Worm (Caenorhabditis elegans) whole organism, late embryonic: ENCODE measurements around the gene K08D8.12.

Source experiments
- C08G9.2 ChIP-seq: sonication (generic microtip); optimal IDR thresholded peaks from 2 replicates; lab custom pipeline; 2016; ENCODE audit warnings: mild to moderate bottlenecking, missing genetic modification characterization, moderate library complexity, missing compliant biosample characterization
- C38D4.7 ChIP-seq: fragments of 200-800 bp; sonication (Bioruptor generic); optimal IDR thresholded peaks from 2 replicates; lab custom pipeline; 2018; ENCODE audit warnings: mild to moderate bottlenecking, missing genetic modification characterization, moderate library complexity, missing compliant biosample characterization
- F13H6.1 ChIP-seq: sonication (generic microtip); optimal IDR thresholded peaks from 2 replicates; lab custom pipeline; 2016; ENCODE audit warnings: missing genetic modification characterization, missing compliant biosample characterization
- K02D7.2 ChIP-seq: sonication (generic microtip); optimal IDR thresholded peaks from 2 replicates; lab custom pipeline; 2017; ENCODE audit warnings: mild to moderate bottlenecking, missing genetic modification characterization, missing compliant biosample characterization
- K09A11.1 ChIP-seq: sonication (generic microtip); optimal IDR thresholded peaks from 2 replicates; lab custom pipeline; 2017; ENCODE audit warnings: antibody characterized with exemption, mild to moderate bottlenecking, missing genetic modification characterization, missing compliant biosample characterization; ENCODE audit not compliant: insufficient read depth
- ahr-1 ChIP-seq: sonication (generic microtip); optimal IDR thresholded peaks from 2 replicates; lab custom pipeline; 2016; ENCODE audit warnings: missing genetic modification characterization, missing compliant biosample characterization
- ama-1 ChIP-seq: fragments of 150-350 bp; optimal IDR thresholded peaks from 2 replicates; lab custom pipeline; 2014
- ceh-18 ChIP-seq: sonication (generic microtip); optimal IDR thresholded peaks from 2 replicates; lab custom pipeline; 2016; ENCODE audit warnings: missing genetic modification characterization, missing compliant biosample characterization
- ceh-22 ChIP-seq: sonication (generic microtip); optimal IDR thresholded peaks from 2 replicates; lab custom pipeline; 2017; ENCODE audit warnings: missing biosample characterization, missing genetic modification characterization
- ceh-31 ChIP-seq: sonication (generic microtip); optimal IDR thresholded peaks from 2 replicates; lab custom pipeline; 2016; ENCODE audit warnings: missing genetic modification characterization, missing compliant biosample characterization
- ceh-34 ChIP-seq: sonication (generic microtip); optimal IDR thresholded peaks from 2 replicates; lab custom pipeline; 2016; ENCODE audit warnings: mild to moderate bottlenecking, missing genetic modification characterization, missing compliant biosample characterization
- ceh-48 ChIP-seq: sonication (generic microtip); optimal IDR thresholded peaks from 2 replicates; lab custom pipeline; 2016; ENCODE audit warnings: missing genetic modification characterization, inconsistent platforms, missing compliant biosample characterization
- ceh-6 ChIP-seq: fragments of 200-800 bp; sonication (Bioruptor generic); optimal IDR thresholded peaks from 2 replicates; lab custom pipeline; 2018; ENCODE audit warnings: mild to moderate bottlenecking, missing genetic modification characterization, missing compliant biosample characterization
- ceh-9 ChIP-seq: sonication (generic microtip); optimal IDR thresholded peaks from 2 replicates; lab custom pipeline; 2016; ENCODE audit warnings: mild to moderate bottlenecking, missing genetic modification characterization, inconsistent platforms, missing compliant biosample characterization
- che-1 ChIP-seq: sonication (generic microtip); optimal IDR thresholded peaks from 2 replicates; lab custom pipeline; 2016; ENCODE audit warnings: mild to moderate bottlenecking, missing genetic modification characterization, missing compliant biosample characterization
- eyg-1 ChIP-seq: sonication (generic microtip); optimal IDR thresholded peaks from 2 replicates; lab custom pipeline; 2016; ENCODE audit warnings: missing genotype, missing genetic modification characterization, missing compliant biosample characterization
- fax-1 ChIP-seq: sonication (generic microtip); optimal IDR thresholded peaks from 2 replicates; lab custom pipeline; 2016; ENCODE audit warnings: missing genotype, missing genetic modification characterization, missing compliant biosample characterization
- gmeb-2 ChIP-seq: sonication (generic microtip); optimal IDR thresholded peaks from 2 replicates; lab custom pipeline; 2016; ENCODE audit warnings: missing genetic modification characterization, inconsistent platforms, missing compliant biosample characterization
- hlh-30 ChIP-seq: sonication (generic microtip); optimal IDR thresholded peaks from 2 replicates; lab custom pipeline; 2017; ENCODE audit warnings: antibody characterized with exemption, missing genetic modification characterization, missing compliant biosample characterization; ENCODE audit not compliant: insufficient read depth
- hlh-6 ChIP-seq: sonication (generic microtip); optimal IDR thresholded peaks from 2 replicates; lab custom pipeline; 2016; ENCODE audit warnings: missing genotype, missing genetic modification characterization, missing compliant biosample characterization
- lim-6 ChIP-seq: sonication (generic microtip); optimal IDR thresholded peaks from 2 replicates; lab custom pipeline; 2016; ENCODE audit warnings: missing genetic modification characterization, missing compliant biosample characterization
- madf-2 ChIP-seq: sonication (generic microtip); optimal IDR thresholded peaks from 2 replicates; lab custom pipeline; 2017; ENCODE audit warnings: missing genetic modification characterization, missing compliant biosample characterization
- nfya-1 ChIP-seq: sonication (generic microtip); optimal IDR thresholded peaks from 2 replicates; lab custom pipeline; 2017; ENCODE audit warnings: missing genetic modification characterization, mild to moderate bottlenecking, missing compliant biosample characterization, antibody characterized with exemption, moderate library complexity
- nhr-11 ChIP-seq: fragments of 150-350 bp; optimal IDR thresholded peaks from 2 replicates; lab custom pipeline; 2014; ENCODE audit warnings: missing biosample characterization, missing genetic modification characterization
- nhr-232 ChIP-seq: sonication (generic microtip); optimal IDR thresholded peaks from 2 replicates; lab custom pipeline; 2016; ENCODE audit warnings: missing genetic modification characterization, missing compliant biosample characterization
- npax-4 ChIP-seq: sonication (generic microtip); optimal IDR thresholded peaks from 2 replicates; lab custom pipeline; 2016; ENCODE audit warnings: missing genetic modification characterization, missing compliant biosample characterization
- pag-3 ChIP-seq: sonication (generic microtip); optimal IDR thresholded peaks from 2 replicates; lab custom pipeline; 2016; ENCODE audit warnings: missing compliant biosample characterization, missing genetic modification characterization, borderline replicate concordance
- pat-9 ChIP-seq: fragments of 200-800 bp; sonication (Bioruptor generic); optimal IDR thresholded peaks from 2 replicates; lab custom pipeline; 2018; ENCODE audit warnings: mild to moderate bottlenecking, missing genetic modification characterization, moderate library complexity, missing compliant biosample characterization
- pax-1 ChIP-seq: fragments of 150-350 bp; optimal IDR thresholded peaks from 2 replicates; lab custom pipeline; 2014; ENCODE audit warnings: missing biosample characterization, missing genetic modification characterization
- pha-2 ChIP-seq: sonication (generic microtip); optimal IDR thresholded peaks from 2 replicates; lab custom pipeline; 2017; ENCODE audit warnings: mild to moderate bottlenecking, missing genetic modification characterization, missing compliant biosample characterization
- pha-4 ChIP-seq: fragments of 150-350 bp; optimal IDR thresholded peaks from 2 replicates; lab custom pipeline; 2018; ENCODE audit warnings: missing biosample characterization, missing genetic modification reagents, missing genetic modification characterization
- pqm-1 ChIP-seq: sonication (generic microtip); optimal IDR thresholded peaks from 2 replicates; lab custom pipeline; 2016; ENCODE audit warnings: missing genetic modification characterization, missing compliant biosample characterization
- pros-1 ChIP-seq: fragments of 150-350 bp; optimal IDR thresholded peaks from 2 replicates; lab custom pipeline; 2014; ENCODE audit warnings: missing biosample characterization, missing genetic modification reagents, missing genetic modification characterization
- sox-2 ChIP-seq: fragments of 200-800 bp; sonication (Bioruptor generic); IDR thresholded peaks from 2 replicates; pipeline ENCODE4 v1.3.6; 2022; ENCODE audit warnings: missing genetic modification reagents, missing genetic modification characterization, missing compliant biosample characterization
- tbx-2 ChIP-seq: sonication (generic microtip); optimal IDR thresholded peaks from 2 replicates; lab custom pipeline; 2016; ENCODE audit warnings: missing genetic modification characterization, missing compliant biosample characterization
- ttx-3 ChIP-seq: sonication (generic microtip); optimal IDR thresholded peaks from 2 replicates; lab custom pipeline; 2016; ENCODE audit warnings: missing genetic modification reagents, missing genetic modification characterization, missing compliant biosample characterization
- unc-3 ChIP-seq, 2 experiments: fragments of 200-800 bp in 1 of 2; sonication (Bioruptor generic) in 1 of 2; sonication (generic microtip) in 1 of 2; conservative IDR thresholded peaks in 1 of 2; optimal IDR thresholded peaks in 1 of 2; 2 replicates each; pipeline versions ENCODE4 v1.3.6 to Lab custom; 2016 to 2022; ENCODE audit warnings: missing compliant biosample characterization in 2 of 2, missing genetic modification characterization in 2 of 2, missing genetic modification reagents in 1 of 2
- unc-42 ChIP-seq: sonication (generic microtip); optimal IDR thresholded peaks from 2 replicates; lab custom pipeline; 2016; ENCODE audit warnings: missing genotype, missing genetic modification characterization, missing compliant biosample characterization
- ztf-16 ChIP-seq: sonication (generic microtip); optimal IDR thresholded peaks from 2 replicates; lab custom pipeline; 2017; ENCODE audit warnings: missing genetic modification characterization, missing compliant biosample characterization

K08D8.12 gene

ce11 chrIV:12894996-12895395, 1.7 kb downstream of the K08D8.12 start, which contains the start of gene K08D8.11:
Gene K08D8.11 (plus strand): TSS chrIV:12895296.
- no peak for TF ChIP-seq ztf-16 (tag; lab: Kevin White, UChicago)
- TF ChIP-seq ceh-34 (tag; lab: Kevin White, UChicago): no peak
- TF ChIP-seq gmeb-2 (tag; lab: Kevin White, UChicago): no peak
- no peak for TF ChIP-seq pat-9 (tag; lab: Kevin White, UChicago)
- no peak for TF ChIP-seq npax-4
- no peak for TF ChIP-seq ahr-1
- TF ChIP-seq C08G9.2 (tag; lab: Kevin White, UChicago): no peak
- no peak for TF ChIP-seq ceh-18 (tag; lab: Kevin White, UChicago)
- TF ChIP-seq nfya-1: no peak
- TF ChIP-seq pax-1: no peak
- TF ChIP-seq pha-4 (tag; lab: Kevin White, UChicago): no peak
- TF ChIP-seq ttx-3 (tag; lab: Kevin White, UChicago): no peak
- no peak for TF ChIP-seq ceh-9 (tag; lab: Kevin White, UChicago)
- TF ChIP-seq ceh-6: no peak
- TF ChIP-seq pros-1 (tag; lab: Kevin White, UChicago): no peak
- no peak for TF ChIP-seq lim-6 (tag; lab: Kevin White, UChicago)

- TF ChIP-seq hlh-6 (tag; lab: Kevin White, UChicago) (no peak), eyg-1 (tag; lab: Kevin White, UChicago) (no peak), che-1 (tag; lab: Kevin White, UChicago) (no peak), madf-2 (no peak), pha-2 (tag; lab: Kevin White, UChicago) (no peak), C38D4.7 (GFP tag; lab: Kevin White, UChicago) (no peak), sox-2 (GFP tag; lab: Robert Waterston, UW) (no peak), K09A11.1 (tag; lab: Kevin White, UChicago) (no peak), ceh-31 (no peak), F13H6.1 (tag; lab: Kevin White, UChicago) (no peak), pag-3 (tag; lab: Kevin White, UChicago) (no peak), fax-1 (tag; lab: Kevin White, UChicago) (no peak), tbx-2 (tag; lab: Kevin White, UChicago) (no peak), nhr-11 (tag; lab: Kevin White, UChicago) (no peak), pha-4 (tag; lab: Kevin White, UChicago) (no peak), ama-1 (lab: Kevin White, UChicago) (no peak)
These were observed 3.2 kb downstream of the K08D8.12 start, which contains the start of gene K08D8.7 for ce11 chrIV:12896371-12896882. Gene K08D8.7 (plus strand): TSS chrIV:12896832.

ce11 chrIV:12897146-12897545, 3.9 kb downstream of the K08D8.12 start:
- TF ChIP-seq hlh-30 (tag; lab: Kevin White, UChicago): no peak
- TF ChIP-seq pqm-1 (tag; lab: Kevin White, UChicago): no peak
- no peak for TF ChIP-seq pag-3 (tag; lab: Kevin White, UChicago)
- no peak for TF ChIP-seq sox-2 (GFP tag; lab: Robert Waterston, UW)
- no peak for TF ChIP-seq nhr-232 (tag; lab: Kevin White, UChicago)
- no peak for TF ChIP-seq unc-3 (GFP tag; conservative IDR thresholded peaks at IDR 0.05; lab: Robert Waterston, UW)
- TF ChIP-seq unc-3 (tag; optimal IDR thresholded peaks at IDR 0.05; lab: Kevin White, UChicago): no peak
- TF ChIP-seq K02D7.2: no peak
- TF ChIP-seq unc-42 (tag; lab: Kevin White, UChicago): no peak
- TF ChIP-seq K09A11.1 (tag; lab: Kevin White, UChicago): no peak
- no peak for TF ChIP-seq ceh-6
- no peak for TF ChIP-seq ceh-22 (tag; lab: Kevin White, UChicago)
- TF ChIP-seq ceh-48 (tag; lab: Kevin White, UChicago): no peak
- TF ChIP-seq ahr-1: no peak
- no peak for TF ChIP-seq ama-1 (lab: Kevin White, UChicago)
